Worm (Caenorhabditis elegans): Measurements from ENCODE around the gene sodh-2.

The sodh-2 gene

ce11 chrV:11862817-11863216, 28.2 kb downstream of the sodh-2 start, which contains the start of gene R13H4.6:
TSS of gene R13H4.6 (plus strand) at chrV:11863117.
- TF ChIP-seq ets-7 (tag; optimal IDR thresholded peaks at IDR 0.05) = no peak
- no peak for TF ChIP-seq sea-1 (GFP tag; conservative IDR thresholded peaks at IDR 0.05)
- TF ChIP-seq aly-1 (tag; optimal IDR thresholded peaks at IDR 0.05) = no peak
- TF ChIP-seq ceh-36 (tag; optimal IDR thresholded peaks at IDR 0.05) = no peak
- TF ChIP-seq pes-1 (GFP tag; IDR thresholded peaks at IDR 0.05) = no peak

- TF ChIP-seq ets-7 (tag; optimal IDR thresholded peaks at IDR 0.05) = no peak
- TF ChIP-seq hmbx-1 (tag; optimal IDR thresholded peaks at IDR 0.05) = no peak
- no peak for TF ChIP-seq ceh-36 (tag; optimal IDR thresholded peaks at IDR 0.05)
- no peak for TF ChIP-seq hnd-1 (tag; optimal IDR thresholded peaks at IDR 0.05)
- no peak for TF ChIP-seq flt-1 (GFP tag; IDR thresholded peaks at IDR 0.05)
- no peak for TF ChIP-seq ceh-13 (GFP tag; optimal IDR thresholded peaks at IDR 0.05)
Observed at ce11 chrV:11861880-11862544, 29.0 kb downstream of the sodh-2 start.

DNA sequence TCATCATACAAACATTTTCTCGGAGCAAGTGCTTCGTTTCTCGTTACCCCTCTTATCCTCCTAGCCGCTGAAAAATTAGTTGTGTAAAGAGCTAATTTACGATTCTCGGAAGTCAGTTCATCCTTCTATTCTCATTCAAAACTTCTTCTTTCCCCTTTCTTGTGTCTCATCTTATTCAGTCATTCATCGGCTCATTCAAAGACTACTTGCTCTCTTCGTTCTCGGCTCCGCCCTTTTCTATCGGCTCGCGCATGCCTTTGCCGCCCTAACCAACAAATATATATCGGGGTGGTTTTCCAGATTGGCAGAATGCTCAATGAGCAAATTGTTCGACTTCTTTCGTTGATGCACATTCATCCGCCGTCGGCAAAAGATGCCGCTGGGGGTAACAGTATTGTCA, 30.7 kb downstream of the sodh-2 start, which contains the start of gene R13H4.5:
R13H4.5 (plus strand) TSS at position 301 of the 400 bp plus-strand sequence.
- no peak for TF ChIP-seq ets-7 (tag; optimal IDR thresholded peaks at IDR 0.05)
- TF ChIP-seq ceh-36 (tag; optimal IDR thresholded peaks at IDR 0.05) = no peak
- TF ChIP-seq flt-1 (GFP tag; IDR thresholded peaks at IDR 0.05) = no peak
- TF ChIP-seq aly-1 (tag; optimal IDR thresholded peaks at IDR 0.05) = no peak
- TF ChIP-seq B0310.2 (tag; optimal IDR thresholded peaks at IDR 0.05) = no peak
- TF ChIP-seq tra-4 (tag; optimal IDR thresholded peaks at IDR 0.05) = no peak
- no peak for TF ChIP-seq hmbx-1 (tag; optimal IDR thresholded peaks at IDR 0.05)
- TF ChIP-seq ama-1 (optimal IDR thresholded peaks at IDR 0.05) = no peak
- no peak for TF ChIP-seq scrt-1 (GFP tag; IDR thresholded peaks at IDR 0.05)
- TF ChIP-seq pes-1 (GFP tag; IDR thresholded peaks at IDR 0.05) = no peak
- TF ChIP-seq sea-1 (GFP tag; conservative IDR thresholded peaks at IDR 0.05) = no peak
- TF ChIP-seq ceh-13 (GFP tag; optimal IDR thresholded peaks at IDR 0.05) = no peak
- TF ChIP-seq hnd-1 (tag; optimal IDR thresholded peaks at IDR 0.05) = no peak
- TF ChIP-seq hmg-4 (GFP tag; optimal IDR thresholded peaks at IDR 0.05) = no peak
- no peak for TF ChIP-seq tbx-37 (GFP tag; conservative IDR thresholded peaks at IDR 0.05)
- TF ChIP-seq tbx-11 (GFP tag; IDR thresholded peaks at IDR 0.05) = no peak
- TF ChIP-seq F13C5.2 (tag; optimal IDR thresholded peaks at IDR 0.05) = no peak

ce11 chrV:11859082-11859858, 31.8 kb downstream of the sodh-2 start:
- no peak for TF ChIP-seq hnd-1 (tag; optimal IDR thresholded peaks at IDR 0.05)

- TF ChIP-seq B0310.2 (tag; optimal IDR thresholded peaks at IDR 0.05) = no peak
- no peak for TF ChIP-seq ceh-13 (GFP tag; optimal IDR thresholded peaks at IDR 0.05)
- TF ChIP-seq hmg-4 (GFP tag; optimal IDR thresholded peaks at IDR 0.05) = no peak
- TF ChIP-seq tra-4 (tag; optimal IDR thresholded peaks at IDR 0.05) = no peak
- no peak for TF ChIP-seq tbx-37 (GFP tag; conservative IDR thresholded peaks at IDR 0.05)
- no peak for TF ChIP-seq pes-1 (GFP tag; IDR thresholded peaks at IDR 0.05)
Observed at ce11 chrV:11858299-11858698, 32.7 kb downstream of the sodh-2 start.

DNA sequence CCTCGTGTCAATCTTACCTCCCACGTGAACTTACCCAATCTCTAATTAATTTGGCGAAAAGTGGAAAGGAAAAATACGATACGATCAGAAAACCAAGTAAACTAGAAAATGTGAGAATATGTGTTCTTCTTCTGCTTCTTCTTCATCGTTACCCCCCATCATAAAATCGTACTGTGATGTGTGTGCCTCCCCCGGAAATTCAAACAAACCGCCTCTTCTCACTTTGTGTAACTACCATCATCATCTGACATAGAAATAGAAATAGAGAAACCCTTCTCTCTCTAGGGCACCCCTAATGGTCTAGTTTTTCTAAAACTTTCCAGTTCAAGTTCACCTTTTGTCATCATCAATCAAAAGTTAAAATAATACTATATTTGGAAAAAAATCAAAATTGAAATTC, 33.3 kb downstream of the sodh-2 start:
- no peak for TF ChIP-seq flt-1 (GFP tag; IDR thresholded peaks at IDR 0.05)
- TF ChIP-seq ets-7 (tag; optimal IDR thresholded peaks at IDR 0.05) = no peak
- TF ChIP-seq F13C5.2 (tag; optimal IDR thresholded peaks at IDR 0.05) = no peak
- TF ChIP-seq ceh-13 (GFP tag; optimal IDR thresholded peaks at IDR 0.05) = no peak
- no peak for TF ChIP-seq sea-1 (GFP tag; conservative IDR thresholded peaks at IDR 0.05)
- no peak for TF ChIP-seq hmbx-1 (tag; optimal IDR thresholded peaks at IDR 0.05)
- TF ChIP-seq hnd-1 (tag; optimal IDR thresholded peaks at IDR 0.05) = no peak
- no peak for TF ChIP-seq B0310.2 (tag; optimal IDR thresholded peaks at IDR 0.05)

DNA sequence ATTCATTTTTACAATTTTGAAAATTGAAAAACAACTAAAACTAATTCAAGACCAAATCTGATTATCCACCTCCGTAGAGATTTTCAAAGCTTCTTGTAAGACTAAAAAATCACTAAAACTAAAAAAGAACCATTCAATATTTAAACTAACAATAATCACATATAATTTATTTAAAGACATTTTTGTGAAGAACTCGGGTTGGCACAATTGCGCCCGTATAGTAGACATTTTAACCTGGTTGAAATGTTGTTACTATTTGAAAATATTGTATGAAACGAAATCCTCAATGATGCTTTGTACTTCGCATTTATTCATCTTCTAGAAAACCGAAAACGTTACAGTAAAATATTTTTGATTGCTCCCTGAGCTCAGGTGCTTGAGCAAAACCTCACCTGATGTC, 35.0 kb downstream of the sodh-2 start:
- TF ChIP-seq tbx-11 (GFP tag; IDR thresholded peaks at IDR 0.05) (no peak), F13C5.2 (tag; optimal IDR thresholded peaks at IDR 0.05) (no peak), hmg-4 (GFP tag; optimal IDR thresholded peaks at IDR 0.05) (no peak), ceh-36 (tag; optimal IDR thresholded peaks at IDR 0.05) (no peak), pes-1 (GFP tag; IDR thresholded peaks at IDR 0.05) (no peak), aly-1 (tag; optimal IDR thresholded peaks at IDR 0.05) (no peak), sea-1 (GFP tag; conservative IDR thresholded peaks at IDR 0.05) (no peak), tbx-37 (GFP tag; conservative IDR thresholded peaks at IDR 0.05) (no peak), ama-1 (optimal IDR thresholded peaks at IDR 0.05) (no peak), ceh-13 (GFP tag; optimal IDR thresholded peaks at IDR 0.05) (no peak), B0310.2 (tag; optimal IDR thresholded peaks at IDR 0.05) (no peak), hnd-1 (tag; optimal IDR thresholded peaks at IDR 0.05) (no peak), tra-4 (tag; optimal IDR thresholded peaks at IDR 0.05) (no peak), hmbx-1 (tag; optimal IDR thresholded peaks at IDR 0.05) (no peak), ets-7 (tag; optimal IDR thresholded peaks at IDR 0.05) (no peak), flt-1 (GFP tag; IDR thresholded peaks at IDR 0.05) (no peak), scrt-1 (GFP tag; IDR thresholded peaks at IDR 0.05) (no peak)

DNA sequence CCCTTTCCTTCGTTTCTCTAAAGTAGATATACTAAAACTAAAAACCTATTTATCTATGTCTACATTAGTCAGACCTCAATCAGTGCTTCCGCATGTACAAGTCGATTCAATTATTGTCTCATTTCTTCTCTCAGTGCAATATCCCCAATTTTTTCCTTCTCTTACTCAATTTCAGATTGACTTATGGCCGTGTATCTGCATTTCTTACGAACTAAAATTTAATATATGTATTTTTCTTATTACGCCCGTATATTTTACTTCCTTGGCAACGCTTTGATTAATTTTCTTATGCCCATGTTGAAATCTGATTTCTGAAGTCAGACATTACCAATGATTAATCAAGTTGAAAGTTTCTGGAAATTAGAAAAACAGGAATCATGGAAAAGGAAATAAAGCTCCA, 36.1 kb downstream of the sodh-2 start:
- no peak for TF ChIP-seq tra-4 (tag; optimal IDR thresholded peaks at IDR 0.05)
- TF ChIP-seq sea-1 (GFP tag; conservative IDR thresholded peaks at IDR 0.05) = no peak
- no peak for TF ChIP-seq scrt-1 (GFP tag; IDR thresholded peaks at IDR 0.05)
- TF ChIP-seq ceh-13 (GFP tag; optimal IDR thresholded peaks at IDR 0.05) = no peak
- no peak for TF ChIP-seq ceh-36 (tag; optimal IDR thresholded peaks at IDR 0.05)
- TF ChIP-seq tbx-11 (GFP tag; IDR thresholded peaks at IDR 0.05) = no peak
- TF ChIP-seq F13C5.2 (tag; optimal IDR thresholded peaks at IDR 0.05) = no peak
- no peak for TF ChIP-seq hnd-1 (tag; optimal IDR thresholded peaks at IDR 0.05)
- TF ChIP-seq hmbx-1 (tag; optimal IDR thresholded peaks at IDR 0.05) = no peak
- no peak for TF ChIP-seq pes-1 (GFP tag; IDR thresholded peaks at IDR 0.05)
- TF ChIP-seq flt-1 (GFP tag; IDR thresholded peaks at IDR 0.05) = no peak
- no peak for TF ChIP-seq B0310.2 (tag; optimal IDR thresholded peaks at IDR 0.05)
- no peak for TF ChIP-seq ets-7 (tag; optimal IDR thresholded peaks at IDR 0.05)
- no peak for TF ChIP-seq aly-1 (tag; optimal IDR thresholded peaks at IDR 0.05)
- TF ChIP-seq tbx-37 (GFP tag; conservative IDR thresholded peaks at IDR 0.05) = no peak
- TF ChIP-seq hmg-4 (GFP tag; optimal IDR thresholded peaks at IDR 0.05) = no peak
- TF ChIP-seq ama-1 (optimal IDR thresholded peaks at IDR 0.05) = no peak

All from whole organism, early embryonic.